Fruit fly (Drosophila melanogaster): ENCODE results near the gene Pcp.

Pcp gene

DNA sequence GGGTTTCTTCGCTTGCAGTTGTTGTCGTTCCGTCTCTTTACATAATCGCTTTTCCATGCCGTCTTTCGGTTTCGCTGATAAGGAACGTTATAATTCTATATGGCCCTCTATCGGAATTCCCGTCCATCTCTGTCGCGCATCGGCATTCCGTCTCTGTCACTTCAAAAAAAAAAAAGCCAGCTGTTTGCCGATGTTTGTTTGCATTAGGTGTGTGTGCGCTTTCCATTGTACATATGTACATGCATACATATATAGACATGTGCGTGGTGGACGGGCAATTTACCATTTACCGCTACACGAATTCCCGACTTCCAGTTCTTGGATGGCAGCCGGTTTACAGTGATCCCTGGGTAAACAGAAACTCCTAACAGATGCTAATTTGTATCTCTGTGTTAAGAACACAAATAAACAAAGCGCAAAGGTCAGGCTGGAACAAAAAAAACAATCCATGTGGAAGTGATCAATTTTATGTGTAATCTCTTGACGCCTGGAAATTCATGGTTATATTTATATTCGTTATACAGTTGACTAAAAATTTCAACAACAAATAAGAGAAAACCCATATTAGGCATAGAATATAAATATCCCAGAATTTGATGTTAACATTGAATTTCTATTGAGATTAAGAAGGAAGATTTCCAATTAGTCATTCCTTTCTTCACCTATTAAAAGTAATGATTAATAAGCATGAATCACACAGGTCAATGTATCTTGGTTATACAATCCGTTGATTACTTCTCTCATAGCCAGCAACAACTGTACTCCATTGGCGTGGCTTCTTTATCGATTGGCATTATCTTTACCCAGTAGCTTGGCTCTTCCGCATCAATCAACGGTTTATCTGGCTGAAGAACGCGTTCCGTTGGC is 21.8 kb downstream of the Pcp start (continued):
- TF ChIP-seq CG3726 (GFP tag; IDR thresholded peaks at IDR 0.05): no peak
- no peak for TF ChIP-seq sima (GFP tag; optimal IDR thresholded peaks at IDR 0.05)
- peak; percentile 7 to 94 for TF ChIP-seq Pdp1 (GFP tag; optimal IDR thresholded peaks at IDR 0.05)
- TF ChIP-seq Dad (GFP tag; optimal IDR thresholded peaks at IDR 0.05): no peak
- no peak for TF ChIP-seq ro (GFP tag; IDR thresholded peaks at IDR 0.05)
- no peak for TF ChIP-seq emc (GFP tag; optimal IDR thresholded peaks at IDR 0.05)
- no peak for TF ChIP-seq CG18764 (GFP tag; optimal IDR thresholded peaks at IDR 0.05)
- TF ChIP-seq trh (GFP tag; optimal IDR thresholded peaks at IDR 0.05): no peak
- peak; percentile 46 for TF ChIP-seq CG16863 (GFP tag; optimal IDR thresholded peaks at IDR 0.05)
- TF ChIP-seq CG10431 (GFP tag; optimal IDR thresholded peaks at IDR 0.05): peak; percentile 58
- no peak for TF ChIP-seq CG4404 (GFP tag; IDR thresholded peaks at IDR 0.05)
- TF ChIP-seq CG12391 (tag; optimal IDR thresholded peaks at IDR 0.05): no peak
- peak; percentile 90 for TF ChIP-seq sd (tag; optimal IDR thresholded peaks at IDR 0.05)
- TF ChIP-seq CG2202 (tag; optimal IDR thresholded peaks at IDR 0.05): peak; percentile 69
- TF ChIP-seq dysf (GFP tag; IDR thresholded peaks at IDR 0.05): no peak
- TF ChIP-seq Atf-2 (GFP tag; optimal IDR thresholded peaks at IDR 0.05): no peak
- peak; percentile 7 for TF ChIP-seq CG18476 (GFP tag; optimal IDR thresholded peaks at IDR 0.05)
- no peak for TF ChIP-seq dimm (GFP tag; IDR thresholded peaks at IDR 0.05)
- TF ChIP-seq nau (GFP tag; optimal IDR thresholded peaks at IDR 0.05): no peak
- no peak for TF ChIP-seq ash1 (GFP tag; optimal IDR thresholded peaks at IDR 0.05)
- no peak for TF ChIP-seq bbx (GFP tag; IDR thresholded peaks at IDR 0.05; ENCODE audit: partially characterized antibody)
- no peak for TF ChIP-seq nerfin-2 (GFP tag; IDR thresholded peaks at IDR 0.05; ENCODE audit: partially characterized antibody)
- no peak for TF ChIP-seq CG7786 (GFP tag; optimal IDR thresholded peaks at IDR 0.05)
- no peak for TF ChIP-seq GATAe (GFP tag; conservative IDR thresholded peaks at IDR 0.05)
- TF ChIP-seq HLH4C (GFP tag; IDR thresholded peaks at IDR 0.05; ENCODE audit: partially characterized antibody): no peak
- no peak for TF ChIP-seq mam (GFP tag; optimal IDR thresholded peaks at IDR 0.05)
- TF ChIP-seq ATbp (GFP tag; optimal IDR thresholded peaks at IDR 0.05): peak; percentile 80
- TF ChIP-seq Awh (GFP tag; IDR thresholded peaks at IDR 0.05): peak; percentile 18; the same call in 1 of the 2 replicates
- no peak for TF ChIP-seq CG6683 (GFP tag; optimal IDR thresholded peaks at IDR 0.05)
- no peak for TF ChIP-seq CG6654 (GFP tag; optimal IDR thresholded peaks at IDR 0.05)
- no peak for TF ChIP-seq hth (optimal IDR thresholded peaks at IDR 0.05)
- no peak for TF ChIP-seq insv (GFP tag; optimal IDR thresholded peaks at IDR 0.05)
- peak; percentile 52 for TF ChIP-seq Mes4 (GFP tag; optimal IDR thresholded peaks at IDR 0.05)
- TF ChIP-seq pan (optimal IDR thresholded peaks at IDR 0.05): no peak
- TF ChIP-seq pan (GFP tag; optimal IDR thresholded peaks at IDR 0.05 in 1 of 2, IDR thresholded peaks at IDR 0.05 in 1 of 2): peak in 1 of 2 experiments; percentile 10
- TF ChIP-seq zfh1 (GFP tag; IDR thresholded peaks at IDR 0.05): peak; percentile 63; the same call in 1 of the 3 replicates
- TF ChIP-seq CG12942 (GFP tag; optimal IDR thresholded peaks at IDR 0.05): peak; percentile 2
- no peak for TF ChIP-seq Spps (tag; optimal IDR thresholded peaks at IDR 0.05)
- TF ChIP-seq lov (optimal IDR thresholded peaks at IDR 0.05): no peak
- TF ChIP-seq lov (GFP tag; IDR thresholded peaks at IDR 0.05): peak; percentile 81; the same call in 1 of the 3 replicates
- TF ChIP-seq CG31388 (GFP tag; optimal IDR thresholded peaks at IDR 0.05): no peak
- TF ChIP-seq Neu2 (GFP tag; optimal IDR thresholded peaks at IDR 0.05; ENCODE audit: borderline replicate concordance): no peak
- no peak for TF ChIP-seq CG16813 (GFP tag; IDR thresholded peaks at IDR 0.05; ENCODE audit: partially characterized antibody)
- TF ChIP-seq CG2889 (GFP tag; IDR thresholded peaks at IDR 0.05): 0 out of 3 replicates have a peak, but pooled peaks have one; percentile 51
- TF ChIP-seq CG11456 (GFP tag; IDR thresholded peaks at IDR 0.05): no peak
- TF ChIP-seq YL-1 (GFP tag; optimal IDR thresholded peaks at IDR 0.05): peak; percentile 31
- TF ChIP-seq ara (GFP tag; IDR thresholded peaks at IDR 0.05): 0 out of 2 replicates have a peak, but pooled peaks have one; percentile 39
- no peak for TF ChIP-seq Bgb (GFP tag; IDR thresholded peaks at IDR 0.05; ENCODE audit: partially characterized antibody)
- TF ChIP-seq CG8388 (GFP tag; optimal IDR thresholded peaks at IDR 0.05): no peak
- no peak for TF ChIP-seq Six4 (GFP tag; optimal IDR thresholded peaks at IDR 0.05)
